Worm (Caenorhabditis elegans) whole organism, L4 larva: ENCODE measurements around the gene ddb-1.

Experiments
- ZK546.5 ChIP-seq, 2 experiments: sonication (generic microtip); optimal IDR thresholded peaks; 2 replicates each; lab custom pipeline; 2017; ENCODE audit warnings: missing biosample characterization in 2 of 2, missing genetic modification characterization in 2 of 2
- ama-1 ChIP-seq: fragments of 150-350 bp; optimal IDR thresholded peaks from 2 replicates; lab custom pipeline; 2014; ENCODE audit warnings: inconsistent platforms, mixed read lengths
- dpl-1 ChIP-seq: fragments of 150-350 bp; optimal IDR thresholded peaks from 2 replicates; lab custom pipeline; 2014; ENCODE audit warnings: missing biosample characterization, missing genetic modification reagents, missing genetic modification characterization
- madf-5 ChIP-seq, 2 experiments: fragments of 200-800 bp; sonication (Bioruptor generic); IDR thresholded peaks; 2 replicates each; pipeline ENCODE4 v1.3.6; 2022; ENCODE audit warnings: missing compliant biosample characterization in 2 of 2, missing genetic modification characterization in 2 of 2
- nhr-10 ChIP-seq: fragments of 150-350 bp; optimal IDR thresholded peaks from 2 replicates; lab custom pipeline; 2014; ENCODE audit warnings: missing biosample characterization, missing genetic modification characterization
- nhr-11 ChIP-seq: fragments of 150-350 bp; optimal IDR thresholded peaks from 2 replicates; lab custom pipeline; 2014; ENCODE audit warnings: missing biosample characterization, missing genetic modification characterization
- pqm-1 ChIP-seq: sonication (generic microtip); optimal IDR thresholded peaks from 2 replicates; lab custom pipeline; 2017; ENCODE audit warnings: missing biosample characterization, missing genetic modification characterization

DNA sequence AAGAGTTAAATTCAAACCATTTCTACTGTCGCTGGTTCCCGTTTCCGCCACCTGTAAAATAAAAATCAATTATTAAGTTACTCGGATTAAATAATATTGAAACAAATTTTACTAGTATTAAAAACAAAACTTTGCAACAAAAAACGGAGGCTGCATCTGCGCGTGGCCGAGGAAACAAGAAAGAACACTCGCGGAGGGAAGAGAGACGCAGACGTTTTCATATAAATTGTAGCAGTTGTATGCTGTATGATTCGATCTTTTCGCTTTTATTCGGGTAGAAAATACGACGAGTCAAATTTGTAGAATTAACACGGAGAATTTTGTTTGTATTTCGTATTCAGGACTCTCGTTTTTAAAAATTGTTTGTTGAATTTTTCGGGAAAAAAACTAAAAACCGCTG lies 24.7 kb upstream of the ddb-1 start, which contains the start of gene B0001.3:
- no peak for TF ChIP-seq nhr-10 (tag; lab: Kevin White, UChicago)
- TF ChIP-seq ZK546.5 (tag; optimal IDR thresholded peaks at IDR 0.05; lab: Kevin White, UChicago), result no peak
- TF ChIP-seq dpl-1 (GFP tag; lab: Kevin White, UChicago), result no peak
- no peak for TF ChIP-seq ama-1 (lab: Kevin White, UChicago)
- no peak for TF ChIP-seq pqm-1 (tag; lab: Kevin White, UChicago)
- TF ChIP-seq madf-5 (GFP tag; IDR thresholded peaks at IDR 0.05; lab: Robert Waterston, UW), result no peak
- no peak for TF ChIP-seq nhr-11 (tag; lab: Kevin White, UChicago)
